Worm (Caenorhabditis elegans) whole organism, L4/young adult: Measurements from ENCODE around the gene nspa-2.

Source experiments
- dao-5 ChIP-seq: sonication (generic microtip); optimal IDR thresholded peaks from 2 replicates; lab custom pipeline; 2016; ENCODE audit warnings: missing genotype, missing genetic modification characterization, moderate library complexity, missing compliant biosample characterization
- him-1 ChIP-seq: sonication (generic microtip); optimal IDR thresholded peaks from 2 replicates; lab custom pipeline; 2016; ENCODE audit warnings: missing genotype, missing genetic modification reagents, missing genetic modification characterization, missing compliant biosample characterization

DNA sequence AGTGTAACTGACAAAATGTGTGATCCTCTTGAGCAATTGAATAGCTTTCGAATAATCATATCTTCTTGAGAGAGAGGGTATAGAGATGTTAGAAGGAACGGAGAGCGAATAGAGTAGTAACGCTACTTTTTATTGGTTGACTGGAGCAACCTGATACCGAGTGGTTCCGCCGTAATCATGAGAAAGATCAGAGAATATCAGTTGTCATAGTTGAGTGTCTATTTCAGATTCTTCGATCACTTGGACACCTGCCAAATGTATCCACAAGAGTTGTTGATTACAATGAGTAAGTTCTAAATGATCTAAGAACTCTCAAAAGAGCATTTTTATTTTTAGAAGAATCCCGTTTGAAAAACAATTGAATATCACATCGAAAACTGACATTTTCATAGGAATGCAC, 19.9 kb downstream of the nspa-2 start:
- TF ChIP-seq dao-5, result no peak
- no peak for TF ChIP-seq him-1
